Worm (Caenorhabditis elegans): Measurements from ENCODE around the gene D1053.4.

The D1053.4 gene

DNA sequence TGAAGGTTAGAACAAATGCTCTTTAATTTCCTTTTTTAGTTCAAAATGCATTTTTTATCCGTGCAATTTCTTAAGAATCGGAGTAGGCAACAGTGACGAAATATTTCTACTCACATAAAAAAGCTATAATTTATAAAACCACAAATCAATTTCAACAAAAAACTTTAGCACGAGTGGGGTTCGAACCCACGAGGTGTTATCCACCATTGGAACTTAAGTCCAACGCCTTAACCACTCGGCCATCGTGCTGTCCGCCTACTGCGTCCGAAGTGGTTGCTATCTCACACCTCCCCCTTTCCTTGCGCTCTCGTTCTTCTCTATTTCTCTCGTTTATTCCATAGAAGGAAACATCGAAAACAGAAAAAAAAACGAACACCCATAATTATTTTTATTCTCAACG is 34.1 kb upstream of the D1053.4 start (continued):
- TF ChIP-seq aly-2 (tag; optimal IDR thresholded peaks at IDR 0.05) (no peak), lsy-2 (tag; optimal IDR thresholded peaks at IDR 0.05) (no peak), mdl-1 (tag; optimal IDR thresholded peaks at IDR 0.05) (peak in 1 of 2 experiments; percentile 58), dmd-4 (tag; optimal IDR thresholded peaks at IDR 0.05) (no peak), ZK546.5 (tag; optimal IDR thresholded peaks at IDR 0.05) (no peak), gmeb-1 (tag; optimal IDR thresholded peaks at IDR 0.05) (no peak), crh-2 (tag; optimal IDR thresholded peaks at IDR 0.05) (peak; percentile 65), nhr-129 (tag; optimal IDR thresholded peaks at IDR 0.05) (peak; percentile 74), sma-9 (GFP tag; optimal IDR thresholded peaks at IDR 0.05) (peak; percentile 87), sma-9 (tag; optimal IDR thresholded peaks at IDR 0.05) (no peak), sma-3 (GFP tag; optimal IDR thresholded peaks at IDR 0.05) (no peak), ama-1 (optimal IDR thresholded peaks at IDR 0.05) (no peak), nhr-10 (tag; optimal IDR thresholded peaks at IDR 0.05) (no peak), lin-13 (GFP tag; optimal IDR thresholded peaks at IDR 0.05) (peak; percentile 75)

DNA sequence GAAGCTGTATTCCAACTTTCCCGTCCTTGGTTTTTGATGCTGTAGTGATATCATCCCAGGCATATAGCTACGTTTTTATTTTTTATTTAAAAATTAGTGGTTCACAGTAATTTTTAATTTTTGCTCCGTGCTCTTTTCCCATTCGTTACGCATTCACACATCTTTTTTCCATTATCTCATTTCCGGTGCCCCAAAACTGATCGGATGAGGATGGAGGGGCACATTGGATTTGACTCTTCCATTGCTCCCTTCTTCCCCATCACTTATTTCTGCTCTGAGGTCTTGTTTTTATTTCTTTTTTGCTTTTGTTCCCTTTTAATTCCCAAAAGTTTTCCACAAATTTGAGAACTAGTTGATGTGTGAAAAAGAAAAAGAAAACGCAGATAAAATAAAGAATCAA is 29.6 kb upstream of the D1053.4 start:
- TF ChIP-seq R02D3.7 (tag; optimal IDR thresholded peaks at IDR 0.05) (no peak), nhr-10 (tag; optimal IDR thresholded peaks at IDR 0.05) (no peak), sma-3 (GFP tag; optimal IDR thresholded peaks at IDR 0.05) (no peak), crh-2 (tag; optimal IDR thresholded peaks at IDR 0.05) (no peak)

DNA sequence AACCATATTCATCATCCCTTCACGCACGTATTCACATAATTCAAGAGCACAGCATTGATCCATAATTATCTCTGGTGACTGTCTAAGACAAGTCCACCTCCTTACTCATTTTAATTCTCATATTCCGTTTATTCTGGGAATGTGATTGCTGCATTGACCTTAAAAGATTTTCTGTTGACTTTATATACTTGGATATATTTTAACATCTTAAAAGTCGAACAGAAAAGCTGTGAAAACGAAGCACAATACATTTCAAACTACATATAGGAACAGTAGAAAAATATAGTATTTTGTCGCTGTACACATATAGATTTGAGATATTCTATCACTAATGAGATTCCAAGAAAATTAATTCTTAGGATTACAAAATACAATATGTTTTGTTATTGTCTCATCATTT is 28.7 kb upstream of the D1053.4 start:
- TF ChIP-seq peb-1 (tag; optimal IDR thresholded peaks at IDR 0.05) = no peak
- no peak for TF ChIP-seq sma-9 (GFP tag; optimal IDR thresholded peaks at IDR 0.05)
- TF ChIP-seq sma-9 (tag; optimal IDR thresholded peaks at IDR 0.05) = no peak
- no peak for TF ChIP-seq ama-1 (optimal IDR thresholded peaks at IDR 0.05)
- TF ChIP-seq unc-62 (GFP tag; optimal IDR thresholded peaks at IDR 0.05) = no peak
- no peak for TF ChIP-seq lin-11 (tag; optimal IDR thresholded peaks at IDR 0.05)
- TF ChIP-seq nhr-12 (tag; optimal IDR thresholded peaks at IDR 0.05) = no peak
- TF ChIP-seq F13H6.1 (tag; optimal IDR thresholded peaks at IDR 0.05) = no peak
- TF ChIP-seq nhr-21 (tag; optimal IDR thresholded peaks at IDR 0.05) = no peak
- TF ChIP-seq unc-39 (tag; optimal IDR thresholded peaks at IDR 0.05) = no peak
- no peak for TF ChIP-seq elt-1 (tag; optimal IDR thresholded peaks at IDR 0.05)
- no peak for TF ChIP-seq lin-39 (tag; optimal IDR thresholded peaks at IDR 0.05)
- TF ChIP-seq alr-1 (tag; optimal IDR thresholded peaks at IDR 0.05) = no peak
- TF ChIP-seq nhr-23 (tag; optimal IDR thresholded peaks at IDR 0.05) = no peak

DNA sequence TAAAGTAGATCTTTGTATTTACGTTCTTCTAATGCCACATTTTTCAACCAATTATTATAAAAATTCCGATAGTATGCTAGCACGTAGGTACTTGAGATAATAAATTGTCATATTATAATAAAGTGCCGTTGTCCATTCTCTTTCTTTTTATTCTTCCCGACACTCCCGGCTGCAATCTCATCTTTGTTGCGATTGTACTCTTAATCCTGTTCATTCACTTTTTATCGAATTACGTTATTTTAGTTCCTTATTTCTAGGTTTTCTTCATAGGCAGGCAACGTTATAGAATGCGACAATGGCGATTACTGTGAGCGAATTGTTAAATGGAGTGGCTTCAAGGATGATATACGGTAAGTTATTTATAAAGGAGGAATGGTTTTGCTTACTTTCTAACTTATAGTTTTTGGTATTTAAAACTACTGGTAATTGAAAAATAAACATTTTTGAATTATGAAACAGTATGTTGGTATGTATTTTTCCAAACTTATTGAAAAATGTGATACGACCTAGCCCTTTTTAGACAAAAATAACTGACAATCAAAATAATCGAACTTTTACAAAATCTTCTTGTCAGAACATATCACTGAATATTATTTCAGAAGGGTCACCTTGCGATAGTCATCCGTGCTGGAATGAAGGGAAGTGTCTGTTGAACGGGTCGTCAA is 22.4 kb upstream of the D1053.4 start, which contains the start of gene C40H5.2:
Gene C40H5.2, plus strand, starts transcription at position 256 of the 665 bp plus-strand sequence.
- TF ChIP-seq elt-1 (tag; optimal IDR thresholded peaks at IDR 0.05) = no peak
- no peak for TF ChIP-seq blmp-1 (tag; optimal IDR thresholded peaks at IDR 0.05; ENCODE audit: insufficient read depth)
- no peak for TF ChIP-seq lsy-2 (tag; optimal IDR thresholded peaks at IDR 0.05)
- no peak for TF ChIP-seq nhr-129 (tag; optimal IDR thresholded peaks at IDR 0.05)
- no peak for TF ChIP-seq nhr-6 (tag; optimal IDR thresholded peaks at IDR 0.05)
- TF ChIP-seq egl-27 (tag; optimal IDR thresholded peaks at IDR 0.05) = no peak
- no peak for TF ChIP-seq elt-3 (tag; optimal IDR thresholded peaks at IDR 0.05)
- TF ChIP-seq lin-11 (tag; optimal IDR thresholded peaks at IDR 0.05) = no peak

DNA sequence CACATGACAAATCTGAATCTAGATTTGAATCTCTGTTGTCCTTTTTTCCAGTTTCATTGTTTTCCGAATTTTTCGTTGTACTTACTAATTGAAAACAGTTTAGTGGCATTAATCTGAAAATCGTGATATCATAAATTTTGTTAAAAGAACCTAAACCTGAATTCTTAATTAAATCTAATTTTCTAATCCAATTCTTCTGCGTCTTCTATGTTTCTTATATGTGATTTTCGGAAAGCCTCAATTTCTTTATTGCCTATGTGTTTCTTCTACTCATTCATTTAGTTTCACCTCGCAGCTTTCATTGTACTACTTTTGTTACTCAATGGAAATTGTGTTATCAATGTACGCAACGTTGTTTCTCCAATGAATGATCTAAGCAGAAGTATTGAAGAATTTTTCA is 20.1 kb upstream of the D1053.4 start:
- TF ChIP-seq ztf-11 (tag; optimal IDR thresholded peaks at IDR 0.05) = no peak
- no peak for TF ChIP-seq lsy-2 (tag; optimal IDR thresholded peaks at IDR 0.05)
- TF ChIP-seq ZK546.5 (tag; optimal IDR thresholded peaks at IDR 0.05) = no peak
- TF ChIP-seq nhr-237 (tag; optimal IDR thresholded peaks at IDR 0.05) = no peak
- TF ChIP-seq nhr-11 (tag; optimal IDR thresholded peaks at IDR 0.05) = no peak
- no peak for TF ChIP-seq nhr-6 (tag; optimal IDR thresholded peaks at IDR 0.05)
- no peak for TF ChIP-seq egl-27 (tag; optimal IDR thresholded peaks at IDR 0.05)
- TF ChIP-seq sma-3 (GFP tag; optimal IDR thresholded peaks at IDR 0.05) = no peak

Measured in whole organism, L2 larva.